Fruit fly (Drosophila melanogaster) whole organism, adult: ENCODE results near the gene CG1662.

Experiments
- CG14711 ChIP-seq: fragments of 200-800 bp; sonication (Bioruptor generic); optimal IDR thresholded peaks from 2 replicates; lab custom pipeline; 2018; ENCODE audit warnings: missing biosample characterization, mild to moderate bottlenecking, missing genetic modification characterization, moderate library complexity
- CG1620 ChIP-seq: fragments of 200-800 bp; sonication (Bioruptor generic); optimal IDR thresholded peaks from 2 replicates; lab custom pipeline; 2016; ENCODE audit warnings: missing biosample characterization, missing genetic modification characterization
- CG33017 ChIP-seq: fragments of 200-800 bp; sonication (Bioruptor generic); optimal IDR thresholded peaks from 2 replicates; lab custom pipeline; 2018; ENCODE audit warnings: missing biosample characterization, mild to moderate bottlenecking, missing genetic modification characterization, moderate library complexity
- CG5204 ChIP-seq: fragments of 200-800 bp; sonication (Bioruptor generic); optimal IDR thresholded peaks from 2 replicates; lab custom pipeline; 2016; ENCODE audit warnings: missing biosample characterization, missing genetic modification characterization
- Hr96 ChIP-seq: fragments of 200-800 bp; sonication (Bioruptor generic); optimal IDR thresholded peaks from 2 replicates; lab custom pipeline; 2016; ENCODE audit warnings: missing biosample characterization, missing genetic modification characterization
- Mnt ChIP-seq: fragments of 200-800 bp; sonication (Bioruptor generic); optimal IDR thresholded peaks from 2 replicates; lab custom pipeline; 2016; ENCODE audit warnings: missing biosample characterization, mild to moderate bottlenecking, missing genetic modification characterization
- bab1 ChIP-seq: fragments of 200-800 bp; sonication (Bioruptor generic); optimal IDR thresholded peaks from 3 replicates; lab custom pipeline; 2019; ENCODE audit warnings: missing biosample characterization, mild to moderate bottlenecking, missing genetic modification characterization, moderate library complexity
- cic ChIP-seq: fragments of 200-800 bp; sonication (Bioruptor generic); optimal IDR thresholded peaks from 2 replicates; lab custom pipeline; 2017; ENCODE audit warnings: missing biosample characterization, mild to moderate bottlenecking, missing genetic modification characterization, moderate library complexity
- cnc ChIP-seq, 2 experiments: fragments of >200 bp; optimal IDR thresholded peaks; 2 replicates each; lab custom pipeline; 2017
- kay ChIP-seq: fragments of 200-800 bp; sonication (Bioruptor generic); peaks from one replicate; lab custom pipeline; 2016; ENCODE audit warnings: missing biosample characterization, missing genetic modification characterization, borderline replicate concordance
- toe ChIP-seq: fragments of 200-800 bp; sonication (Bioruptor generic); optimal IDR thresholded peaks from 2 replicates; lab custom pipeline; 2016; ENCODE audit warnings: missing biosample characterization, missing genetic modification characterization

- TF ChIP-seq Mnt (GFP tag; lab: Kevin White, UChicago) (no peak), CG1620 (GFP tag; lab: Kevin White, UChicago) (no peak), CG33017 (tag; lab: Kevin White, UChicago) (no peak), bab1 (GFP tag; lab: Kevin White, UChicago) (no peak), CG14711 (tag; lab: Kevin White, UChicago) (no peak), cic (no peak), CG5204 (GFP tag; lab: Kevin White, UChicago) (no peak), cnc (optimal IDR thresholded peaks at IDR 0.05; lab: Kevin White, UChicago) (no peak), Hr96 (GFP tag; lab: Kevin White, UChicago) (no peak), toe (no peak), kay (GFP tag; lab: Kevin White, UChicago) (no peak)
Measured at dm6 chrX:13372512-13372911, 14.9 kb upstream of the CG1662 start.
